Worm (Caenorhabditis elegans) whole organism, mixed stage, embryonic: ENCODE data around the gene T13G4.1.
A peak's percentile ranks its signal among the peaks of the same experiment; 100 is the strongest.

ENCODE experiments used
- M03D4.4 ChIP-seq: sonication (generic microtip); optimal IDR thresholded peaks from 2 replicates; lab custom pipeline; 2017; ENCODE audit warnings: mild to moderate bottlenecking, missing genetic modification characterization, missing compliant biosample characterization
- bed-3 ChIP-seq: fragments of 200-800 bp; sonication (Bioruptor generic); optimal IDR thresholded peaks from 3 replicates; lab custom pipeline; 2018; ENCODE audit warnings: mild to moderate bottlenecking, missing genetic modification characterization, moderate library complexity, missing compliant biosample characterization
- blmp-1 ChIP-seq: fragments of 150-350 bp; optimal IDR thresholded peaks from 2 replicates; lab custom pipeline; 2014; ENCODE audit warnings: missing biosample characterization, missing genetic modification characterization
- ceh-39 ChIP-seq: fragments of 150-350 bp; optimal IDR thresholded peaks from 2 replicates; lab custom pipeline; 2014; ENCODE audit warnings: missing biosample characterization, missing genetic modification characterization
- ceh-43 ChIP-seq: fragments of 200-800 bp; sonication (Bioruptor generic); optimal IDR thresholded peaks from 2 replicates; lab custom pipeline; 2018; ENCODE audit warnings: mild to moderate bottlenecking, missing genetic modification characterization, moderate library complexity, missing compliant biosample characterization
- ces-1 ChIP-seq: fragments of 150-350 bp; optimal IDR thresholded peaks from 2 replicates; lab custom pipeline; 2014; ENCODE audit warnings: missing biosample characterization, missing genetic modification reagents, missing genetic modification characterization
- cnd-1 ChIP-seq: fragments of 200-800 bp; sonication (Bioruptor generic); optimal IDR thresholded peaks from 2 replicates; lab custom pipeline; 2018; ENCODE audit warnings: mild to moderate bottlenecking, missing genetic modification characterization, missing compliant biosample characterization
- drap-1 ChIP-seq: fragments of 200-800 bp; sonication (Bioruptor generic); optimal IDR thresholded peaks from 3 replicates; lab custom pipeline; 2018; ENCODE audit warnings: mild to moderate bottlenecking, missing genetic modification characterization, missing compliant biosample characterization
- elt-1 ChIP-seq: sonication (generic microtip); optimal IDR thresholded peaks from 2 replicates; lab custom pipeline; 2017; ENCODE audit warnings: missing genetic modification characterization, mild to moderate bottlenecking, missing compliant biosample characterization, antibody characterized with exemption, moderate library complexity, borderline replicate concordance; ENCODE audit not compliant: insufficient read depth
- elt-3 ChIP-seq: fragments of 150-350 bp; optimal IDR thresholded peaks from 2 replicates; lab custom pipeline; 2014; ENCODE audit warnings: missing biosample characterization, missing genetic modification characterization
- flh-1 ChIP-seq: fragments of 200-800 bp; sonication (Bioruptor generic); optimal IDR thresholded peaks from 2 replicates; lab custom pipeline; 2018; ENCODE audit warnings: mild to moderate bottlenecking, missing genetic modification characterization, moderate library complexity, missing compliant biosample characterization
- ham-2 ChIP-seq: fragments of 200-800 bp; sonication (Bioruptor generic); optimal IDR thresholded peaks from 2 replicates; lab custom pipeline; 2018; ENCODE audit warnings: mild to moderate bottlenecking, missing genetic modification characterization, missing compliant biosample characterization
- hlh-1 ChIP-seq: fragments of 150-350 bp; optimal IDR thresholded peaks from 2 replicates; lab custom pipeline; 2014; ENCODE audit warnings: missing biosample characterization, missing genetic modification reagents, missing genetic modification characterization
- lin-13 ChIP-seq: fragments of 150-350 bp; optimal IDR thresholded peaks from 2 replicates; lab custom pipeline; 2014; ENCODE audit warnings: missing biosample characterization, missing genetic modification characterization
- lin-32 ChIP-seq: fragments of 200-800 bp; sonication (Bioruptor generic); optimal IDR thresholded peaks from 2 replicates; lab custom pipeline; 2018; ENCODE audit warnings: mild to moderate bottlenecking, missing genetic modification characterization, missing compliant biosample characterization
- lsy-2 ChIP-seq: fragments of 150-350 bp; optimal IDR thresholded peaks from 2 replicates; lab custom pipeline; 2014; ENCODE audit warnings: missing biosample characterization, missing genetic modification characterization
- mab-5 ChIP-seq: fragments of 150-350 bp; optimal IDR thresholded peaks from 2 replicates; lab custom pipeline; 2014; ENCODE audit warnings: missing biosample characterization, missing genetic modification characterization
- mls-2 ChIP-seq: sonication (generic microtip); optimal IDR thresholded peaks from 2 replicates; lab custom pipeline; 2016; ENCODE audit warnings: mild to moderate bottlenecking, missing genetic modification characterization, moderate library complexity, missing compliant biosample characterization
- nhr-12 ChIP-seq: fragments of 150-350 bp; optimal IDR thresholded peaks from 2 replicates; lab custom pipeline; 2014; ENCODE audit warnings: missing biosample characterization, missing genetic modification characterization
- nhr-2 ChIP-seq: fragments of 150-350 bp; optimal IDR thresholded peaks from 2 replicates; lab custom pipeline; 2014; ENCODE audit warnings: missing biosample characterization, missing genetic modification characterization
- nhr-28 ChIP-seq: fragments of 150-350 bp; optimal IDR thresholded peaks from 2 replicates; lab custom pipeline; 2014; ENCODE audit warnings: missing biosample characterization, missing genetic modification characterization
- nhr-76 ChIP-seq: sonication (generic microtip); optimal IDR thresholded peaks from 2 replicates; lab custom pipeline; 2017; ENCODE audit warnings: missing biosample characterization, missing genetic modification characterization
- pha-4 ChIP-seq: fragments of 150-350 bp; optimal IDR thresholded peaks from 2 replicates; lab custom pipeline; 2018; ENCODE audit warnings: missing biosample characterization, missing genetic modification reagents, missing genetic modification characterization
- snpc-4 ChIP-seq: fragments of 150-350 bp; optimal IDR thresholded peaks from 2 replicates; lab custom pipeline; 2014; ENCODE audit warnings: missing biosample characterization, missing genetic modification characterization
- sptf-1 ChIP-seq: sonication (generic microtip); optimal IDR thresholded peaks from 2 replicates; lab custom pipeline; 2017; ENCODE audit warnings: mild to moderate bottlenecking, missing genetic modification characterization, moderate library complexity, missing compliant biosample characterization
- unc-120 ChIP-seq: sonication (generic microtip); optimal IDR thresholded peaks from 2 replicates; lab custom pipeline; 2017; ENCODE audit warnings: missing genetic modification characterization, missing compliant biosample characterization; ENCODE audit not compliant: poor library complexity, severe bottlenecking
- unc-39 ChIP-seq: fragments of 150-350 bp; optimal IDR thresholded peaks from 2 replicates; lab custom pipeline; 2014; ENCODE audit warnings: missing biosample characterization, missing genetic modification characterization
- unc-62 ChIP-seq: fragments of 150-350 bp; optimal IDR thresholded peaks from 2 replicates; lab custom pipeline; 2014; ENCODE audit warnings: missing biosample characterization, missing genetic modification reagents, missing genetic modification characterization
- zip-8 ChIP-seq: fragments of 150-350 bp; optimal IDR thresholded peaks from 2 replicates; lab custom pipeline; 2014; ENCODE audit warnings: missing biosample characterization, missing genetic modification characterization
- ztf-11 ChIP-seq: fragments of 150-350 bp; optimal IDR thresholded peaks from 2 replicates; lab custom pipeline; 2014; ENCODE audit warnings: missing biosample characterization, missing genetic modification characterization

Gene T13G4.1

DNA sequence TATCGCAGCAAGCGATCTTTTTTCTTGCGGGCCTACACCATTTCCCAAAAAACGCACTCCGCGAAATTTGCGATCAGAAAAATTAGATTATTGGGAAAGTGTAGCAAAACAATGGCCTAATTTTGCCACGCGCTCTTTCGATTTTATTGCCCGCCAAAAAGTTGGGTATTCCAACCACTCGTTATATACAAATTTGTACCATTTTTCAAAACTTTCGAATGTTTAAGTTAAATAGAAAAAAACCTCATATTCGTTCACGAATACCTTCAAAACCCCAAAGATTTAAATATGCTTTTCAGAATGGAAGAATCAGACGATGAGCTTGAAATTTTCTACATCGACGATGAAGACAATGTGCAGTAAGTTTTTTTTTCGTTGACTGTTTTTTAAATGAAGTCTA is at the start of gene T13G4.1:
Gene T13G4.1 (plus strand): TSS at position 301 of the 400 bp plus-strand sequence.
- TF ChIP-seq lin-32 (GFP tag; lab: Kevin White, UChicago) (no peak), nhr-76 (tag; lab: Kevin White, UChicago) (no peak), ztf-11 (no peak), cnd-1 (tag; lab: Kevin White, UChicago) (no peak), ces-1 (no peak), pha-4 (tag; lab: Kevin White, UChicago) (no peak), lsy-2 (tag; lab: Kevin White, UChicago) (no peak), elt-3 (tag; lab: Kevin White, UChicago) (no peak)

DNA sequence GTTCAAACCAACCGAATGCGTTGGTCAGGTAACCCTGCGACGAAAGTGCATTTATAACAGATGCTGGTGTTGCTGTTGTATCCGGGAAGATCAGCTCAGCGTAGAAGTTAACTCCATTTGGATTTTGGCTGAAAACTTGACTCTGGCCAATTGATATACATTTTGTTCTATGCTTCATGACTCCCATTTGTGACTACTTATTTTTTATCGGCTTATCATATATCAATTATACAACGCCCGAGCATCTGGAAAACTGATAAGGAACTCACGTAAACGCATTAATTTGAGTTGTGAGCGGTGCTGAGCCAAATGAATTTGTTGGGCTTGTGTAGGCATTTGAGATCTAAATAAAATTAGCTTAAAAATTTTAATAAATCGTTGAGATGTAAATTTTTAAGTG is 45.6 kb upstream of the T13G4.1 start:
- TF ChIP-seq drap-1 (no peak), bed-3 (GFP tag; lab: Kevin White, UChicago) (no peak), unc-120 (tag; lab: Kevin White, UChicago) (no peak), mls-2 (tag; lab: Kevin White, UChicago) (no peak), ceh-39 (tag; lab: Kevin White, UChicago) (no peak)

DNA sequence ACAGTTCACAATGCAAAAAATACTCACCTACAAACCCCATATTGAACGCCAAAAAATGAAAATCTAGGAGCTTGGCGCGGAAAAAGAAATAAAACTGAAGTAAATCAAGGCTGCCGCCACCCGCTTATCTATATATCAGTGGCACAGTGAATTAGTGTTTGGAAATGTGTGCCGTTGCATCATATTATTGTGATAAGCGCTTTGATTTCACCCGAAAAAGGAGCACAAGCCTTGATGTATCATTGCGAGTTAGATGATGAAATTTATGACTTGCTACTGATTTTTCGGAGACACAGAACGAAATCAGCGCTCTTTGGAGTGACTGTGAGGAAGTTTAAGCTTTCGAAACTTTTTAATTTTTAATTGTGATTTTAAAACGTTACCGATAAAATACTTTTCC is 44.5 kb upstream of the T13G4.1 start, which contains the start of the genes R193.2 and R193.6:
Gene R193.2 (minus strand): TSS at position 148 of the 400 bp plus-strand sequence.
Gene R193.6 (plus strand): TSS at position 350 of the 400 bp plus-strand sequence.
- TF ChIP-seq ceh-43 = no peak
- TF ChIP-seq unc-120 (tag; lab: Kevin White, UChicago) = no peak
- TF ChIP-seq, all 35 proteins: peak for 0

DNA sequence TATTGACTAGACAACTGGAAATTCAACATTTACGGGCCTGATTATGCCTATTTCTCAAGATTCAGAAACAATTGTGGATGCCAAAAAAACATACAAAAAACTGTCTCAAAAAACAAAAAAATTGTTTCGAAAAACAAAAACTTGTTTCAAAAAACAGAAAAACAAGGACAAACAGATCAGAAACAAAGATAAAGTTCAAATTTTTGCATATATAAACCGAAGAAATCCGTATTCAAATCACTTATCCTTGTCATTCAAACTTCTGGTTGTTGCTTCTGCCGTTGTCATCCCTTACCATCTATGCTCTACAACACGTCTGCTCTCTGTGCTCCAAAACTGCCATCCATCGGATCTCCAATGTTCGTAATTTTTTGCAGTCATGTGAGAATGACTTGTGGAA is 38.3 kb upstream of the T13G4.1 start, which contains the start of gene R193.1:
Gene R193.1 (plus strand): TSS at position 301 of the 400 bp plus-strand sequence.
- no peak for TF ChIP-seq nhr-28 (tag; lab: Kevin White, UChicago)
- no peak for TF ChIP-seq drap-1
- TF ChIP-seq unc-62 (GFP tag; lab: Kevin White, UChicago) = no peak
- TF ChIP-seq blmp-1 (tag; lab: Kevin White, UChicago) = no peak
- no peak for TF ChIP-seq ceh-43
- TF ChIP-seq elt-1 (tag; lab: Kevin White, UChicago) = no peak
- no peak for TF ChIP-seq lin-13 (tag; lab: Kevin White, UChicago)
- no peak for TF ChIP-seq mls-2 (tag; lab: Kevin White, UChicago)

DNA sequence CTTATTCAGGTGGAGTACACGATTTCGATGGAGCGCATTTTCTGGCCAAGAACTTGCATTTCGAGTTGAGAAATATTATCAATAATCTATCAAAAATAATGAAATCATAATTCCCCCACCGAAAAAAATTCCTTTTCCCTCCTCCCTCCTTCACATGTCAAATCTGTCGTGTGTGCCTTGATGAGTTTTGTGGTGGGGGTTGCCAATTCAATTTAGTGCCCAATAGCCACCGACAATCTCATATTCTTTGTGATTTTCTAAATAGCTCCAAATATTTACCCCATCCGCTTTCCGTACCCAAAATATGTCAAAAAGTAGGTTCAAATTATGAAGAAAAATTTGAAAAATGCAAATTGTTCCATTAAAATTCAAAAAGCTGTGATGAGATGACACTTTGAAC is 30.9 kb upstream of the T13G4.1 start, which contains the start of gene tmc-1:
Gene tmc-1 (plus strand): TSS at position 189 of the 400 bp plus-strand sequence.
- peak; percentile 61 for TF ChIP-seq ces-1
- no peak for TF ChIP-seq lsy-2 (tag; lab: Kevin White, UChicago)

DNA sequence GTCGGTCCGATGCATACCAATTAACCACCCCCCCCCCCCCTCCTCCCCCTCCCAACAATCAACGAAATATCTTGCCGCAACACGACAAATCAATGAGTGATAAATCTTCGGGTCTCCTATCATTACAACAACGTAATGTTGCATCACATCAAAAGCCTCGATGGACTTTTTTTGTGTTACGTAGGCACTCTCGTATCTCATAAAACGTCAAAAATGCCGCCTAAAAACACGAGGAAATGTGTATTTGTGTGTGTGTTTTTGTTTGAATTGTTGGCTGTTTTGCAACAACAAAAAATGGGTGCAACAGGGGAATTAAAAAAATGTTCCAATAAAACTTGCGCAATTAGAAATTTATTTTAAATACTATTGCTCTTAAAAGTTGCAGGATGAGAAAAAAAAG is 25.7 kb upstream of the T13G4.1 start:
- TF ChIP-seq M03D4.4 (tag; lab: Kevin White, UChicago) (no peak), mls-2 (tag; lab: Kevin White, UChicago) (no peak), unc-120 (tag; lab: Kevin White, UChicago) (peak; percentile 11), ceh-43 (no peak), flh-1 (no peak), cnd-1 (tag; lab: Kevin White, UChicago) (no peak)

DNA sequence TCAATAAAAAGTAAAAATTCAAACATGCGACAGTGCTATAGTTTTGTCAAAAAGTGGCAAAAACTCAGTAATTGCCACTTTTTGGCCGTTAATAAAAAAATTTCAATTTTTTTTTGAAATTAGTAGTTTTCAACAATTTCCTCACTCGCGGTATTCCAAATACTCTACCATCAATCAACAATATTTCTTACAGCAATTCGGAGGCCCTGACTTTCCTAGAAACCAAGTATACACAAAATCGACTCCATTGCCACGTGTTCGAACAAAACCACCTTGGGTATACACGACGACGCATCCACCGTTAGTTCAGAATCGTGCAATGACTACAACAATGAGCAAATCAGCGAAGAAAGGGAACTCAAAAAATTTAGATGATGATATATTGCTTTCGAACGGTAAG is 21.3 kb upstream of the T13G4.1 start:
- TF ChIP-seq unc-62 (GFP tag; lab: Kevin White, UChicago) (no peak), mls-2 (tag; lab: Kevin White, UChicago) (no peak), sptf-1 (tag; lab: Kevin White, UChicago) (no peak), elt-1 (tag; lab: Kevin White, UChicago) (no peak), nhr-28 (tag; lab: Kevin White, UChicago) (no peak), drap-1 (no peak), cnd-1 (tag; lab: Kevin White, UChicago) (no peak), unc-39 (no peak), flh-1 (no peak), hlh-1 (tag; lab: Kevin White, UChicago) (no peak)

DNA sequence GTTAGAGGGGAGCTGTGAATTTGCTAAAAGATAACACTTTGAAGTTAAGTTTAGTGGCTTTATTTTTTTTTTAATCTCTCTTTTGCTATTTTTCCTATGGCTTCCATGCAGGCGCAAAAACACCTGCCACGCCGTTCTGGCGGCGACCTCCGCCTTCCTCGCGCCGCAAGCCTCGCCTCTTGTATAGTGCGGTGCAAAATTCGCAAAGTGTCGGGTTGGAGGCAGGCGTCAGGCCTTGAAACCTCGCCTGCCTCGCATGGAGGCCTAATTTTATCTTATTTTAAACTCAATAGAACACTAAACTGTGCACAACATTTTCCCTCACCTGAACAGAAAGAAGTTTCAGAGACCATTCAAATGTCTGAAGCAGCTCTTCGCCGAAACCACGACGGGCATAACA is 20.9 kb upstream of the T13G4.1 start:
- TF ChIP-seq blmp-1 (tag; lab: Kevin White, UChicago) (no peak), ceh-39 (tag; lab: Kevin White, UChicago) (no peak), ham-2 (no peak), sptf-1 (tag; lab: Kevin White, UChicago) (no peak), M03D4.4 (tag; lab: Kevin White, UChicago) (no peak), zip-8 (no peak), pha-4 (tag; lab: Kevin White, UChicago) (no peak), snpc-4 (no peak), drap-1 (no peak), nhr-12 (tag; lab: Kevin White, UChicago) (no peak), nhr-2 (tag; lab: Kevin White, UChicago) (no peak), unc-62 (GFP tag; lab: Kevin White, UChicago) (no peak), ces-1 (no peak), ztf-11 (no peak), mab-5 (tag; lab: Kevin White, UChicago) (no peak)
